Fruit fly (Drosophila melanogaster) whole organism, wandering third instar larva: ENCODE results near the gene ttk.

Source experiments
- Abd-B ChIP-seq: fragments of >200 bp; optimal IDR thresholded peaks from 2 replicates; lab custom pipeline; 2017; ENCODE audit warnings: missing biosample characterization, missing genetic modification characterization
- CrebA ChIP-seq: fragments of 200-800 bp; sonication (Bioruptor generic); optimal IDR thresholded peaks from 2 replicates; lab custom pipeline; 2016; ENCODE audit warnings: missing biosample characterization, mild to moderate bottlenecking, missing genetic modification characterization, borderline replicate concordance
- Hr83 ChIP-seq: fragments of 200-300 bp; sonication (Bioruptor generic); optimal IDR thresholded peaks from 2 replicates; lab custom pipeline; 2016; ENCODE audit warnings: missing biosample characterization, mild to moderate bottlenecking, missing genetic modification characterization, moderate library complexity; ENCODE audit not compliant: poor library complexity, severe bottlenecking
- Myc ChIP-seq: fragments of >200 bp; optimal IDR thresholded peaks from 2 replicates; lab custom pipeline; 2017
- OdsH ChIP-seq: fragments of 200-800 bp; sonication (Bioruptor generic); optimal IDR thresholded peaks from 2 replicates; lab custom pipeline; 2016; ENCODE audit warnings: missing biosample characterization, mild to moderate bottlenecking, missing genetic modification characterization
- br ChIP-seq: fragments of 200-800 bp; sonication (Bioruptor generic); optimal IDR thresholded peaks from 2 replicates; lab custom pipeline; 2016; ENCODE audit warnings: missing biosample characterization, missing genetic modification characterization
- fru ChIP-seq: fragments of 200-800 bp; sonication (Bioruptor generic); optimal IDR thresholded peaks from 3 replicates; lab custom pipeline; 2016; ENCODE audit warnings: missing biosample characterization, mild to moderate bottlenecking, missing genetic modification characterization
- h ChIP-seq: fragments of 200-800 bp; sonication (Bioruptor generic); optimal IDR thresholded peaks from 3 replicates; lab custom pipeline; 2016; ENCODE audit warnings: missing biosample characterization, mild to moderate bottlenecking, missing genetic modification characterization
- lola ChIP-seq: fragments of >200 bp; optimal IDR thresholded peaks from 2 replicates; lab custom pipeline; 2017; ENCODE audit warnings: missing biosample characterization, missing genetic modification characterization
- pan ChIP-seq: fragments of >200 bp; optimal IDR thresholded peaks from 2 replicates; lab custom pipeline; 2017
- psq ChIP-seq: fragments of 200-800 bp; sonication (Bioruptor generic); optimal IDR thresholded peaks from 3 replicates; lab custom pipeline; 2017; ENCODE audit warnings: missing biosample characterization, mild to moderate bottlenecking, missing genetic modification characterization, moderate library complexity
- sv ChIP-seq: fragments of 200-800 bp; sonication (Bioruptor generic); optimal IDR thresholded peaks from 3 replicates; lab custom pipeline; 2016; ENCODE audit warnings: missing biosample characterization, missing genetic modification characterization
- usp ChIP-seq: fragments of >200 bp; optimal IDR thresholded peaks from 2 replicates; lab custom pipeline; 2017; ENCODE audit warnings: missing biosample characterization, missing genetic modification characterization
- woc ChIP-seq: sonication (Bioruptor generic); optimal IDR thresholded peaks from 2 replicates; lab custom pipeline; 2016; ENCODE audit warnings: missing biosample characterization, mild to moderate bottlenecking, missing genetic modification characterization

DNA sequence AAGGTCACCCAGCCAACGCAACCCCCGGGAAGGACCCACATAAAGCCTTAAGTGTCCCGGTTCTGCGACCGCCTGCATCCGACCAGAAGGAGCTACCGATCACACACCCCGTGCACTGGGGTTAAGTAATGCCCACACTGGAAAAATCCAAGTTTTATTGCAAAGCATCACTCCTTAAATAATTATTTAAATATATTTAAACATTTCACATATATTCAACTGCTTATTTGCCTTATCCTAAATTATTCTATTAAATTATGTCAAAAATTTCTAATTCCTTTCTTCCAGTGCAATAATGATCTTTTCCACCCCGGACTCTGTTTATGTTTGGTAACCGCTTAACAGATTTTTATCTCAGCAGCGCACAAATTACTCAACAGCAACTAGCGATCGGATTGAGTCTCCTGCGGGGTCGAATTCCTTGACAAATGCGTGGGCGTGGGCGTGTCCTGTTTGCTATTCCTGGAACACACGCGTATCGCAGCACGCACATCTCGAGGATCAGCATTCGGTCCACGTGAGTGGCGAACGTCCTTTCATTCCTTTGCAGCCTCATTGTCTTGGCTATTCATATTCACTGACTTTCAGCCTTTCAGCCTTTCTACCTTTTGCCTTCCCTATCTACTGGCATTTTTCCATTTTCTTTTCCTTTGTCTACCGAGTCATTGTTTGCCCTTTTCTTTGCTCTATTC is 9.0 kb upstream of the ttk start:
- TF ChIP-seq h: no peak
- no peak for TF ChIP-seq fru (GFP tag; lab: Kevin White, UChicago)
- no peak for TF ChIP-seq lola
- no peak for TF ChIP-seq woc (GFP tag; lab: Kevin White, UChicago)
- TF ChIP-seq CrebA (GFP tag; lab: Kevin White, UChicago): no peak
- no peak for TF ChIP-seq sv (GFP tag; lab: Kevin White, UChicago)
- TF ChIP-seq Abd-B (GFP tag; lab: Kevin White, UChicago): no peak
- no peak for TF ChIP-seq usp (GFP tag; lab: Kevin White, UChicago)
- TF ChIP-seq Hr83: no peak
- no peak for TF ChIP-seq Myc (lab: Kevin White, UChicago)
- no peak for TF ChIP-seq psq (GFP tag; lab: Kevin White, UChicago)
- no peak for TF ChIP-seq br (GFP tag; lab: Kevin White, UChicago)
- no peak for TF ChIP-seq OdsH (GFP tag; lab: Kevin White, UChicago)
- no peak for TF ChIP-seq pan (lab: Kevin White, UChicago)
